Fruit fly (Drosophila melanogaster) whole organism: ENCODE results near the gene CG3652.

Experiments
- Dll ChIP-seq: fragments of >200 bp; optimal IDR thresholded peaks from 2 replicates; lab custom pipeline; 2017
- EcR ChIP-seq, 2 experiments: fragments of >200 bp; optimal IDR thresholded peaks; 2 replicates each; lab custom pipeline; 2017; ENCODE audit warnings: missing biosample characterization in 2 of 2, missing genetic modification characterization in 2 of 2, missing genetic modification reagents in 2 of 2
- pan ChIP-seq: fragments of >200 bp; optimal IDR thresholded peaks from 2 replicates; lab custom pipeline; 2017
- psq ChIP-seq: fragments of >200 bp; optimal IDR thresholded peaks from 2 replicates; lab custom pipeline; 2017
- usp ChIP-seq: fragments of >200 bp; optimal IDR thresholded peaks from 2 replicates; lab custom pipeline; 2017; ENCODE audit warnings: missing biosample characterization, missing genetic modification characterization, mixed read lengths

- TF ChIP-seq pan (lab: Kevin White, UChicago) (no peak), psq (lab: Kevin White, UChicago) (no peak), EcR (GFP tag; optimal IDR thresholded peaks at IDR 0.05; lab: Kevin White, UChicago) (no peak), usp (GFP tag; lab: Kevin White, UChicago) (no peak), Dll (lab: Kevin White, UChicago) (no peak)
These were observed 28.5 kb upstream of the CG3652 start for dm6 chr2L:4422154-4422553.
